Fruit fly (Drosophila melanogaster): Measurements from ENCODE around the gene CG14367.

CG14367 gene

DNA sequence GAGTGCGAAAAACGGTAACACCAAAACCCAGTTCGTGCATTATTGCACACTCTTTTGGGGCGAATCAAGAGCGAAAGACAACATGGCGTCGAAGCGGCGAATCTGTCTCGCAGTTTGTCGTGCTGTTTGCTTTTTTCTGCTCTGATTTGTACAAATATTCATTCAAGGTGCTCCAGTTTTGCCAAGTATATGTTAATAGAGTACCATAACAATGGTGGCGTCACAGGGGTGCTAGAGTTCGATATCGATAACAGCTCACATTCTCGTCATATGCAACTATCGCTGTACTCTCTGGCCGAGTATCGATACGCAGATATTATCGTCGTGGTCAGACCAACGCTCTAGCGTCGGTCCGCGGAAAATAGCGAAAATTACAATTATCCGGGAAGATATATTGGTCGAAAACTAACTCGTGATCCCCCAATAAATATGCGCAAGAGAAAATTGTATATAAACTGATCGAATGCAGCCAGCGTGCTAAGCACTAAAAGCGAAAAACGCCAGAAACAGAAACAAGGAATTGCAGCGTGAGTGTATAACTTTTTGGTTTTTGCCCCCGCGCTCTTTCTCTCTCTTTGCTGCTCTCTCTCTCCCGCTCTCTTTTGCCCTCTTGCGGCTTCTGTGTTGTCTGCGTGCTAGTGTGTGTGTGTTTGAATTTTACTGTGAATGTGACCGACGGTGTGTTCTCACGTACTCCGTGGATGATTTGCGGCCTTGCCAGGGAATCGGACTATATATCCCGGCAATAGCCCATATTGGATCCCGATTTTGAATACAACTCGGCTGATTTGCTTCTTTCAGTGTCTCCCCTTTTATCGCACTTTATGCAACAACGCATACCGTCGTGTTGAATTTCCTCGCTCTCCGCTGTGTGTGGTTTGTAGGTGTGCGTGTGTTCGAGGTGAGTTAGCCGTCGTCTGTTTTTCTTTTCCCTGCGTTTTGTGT, 10.0 kb upstream of the CG14367 start, which contains the start of gene flfl:
flfl (plus strand) TSS at position 298 of the 945 bp plus-strand sequence.
- no peak for TF ChIP-seq Hr39 (GFP tag; optimal IDR thresholded peaks at IDR 0.05)
- no peak for TF ChIP-seq Met (GFP tag; optimal IDR thresholded peaks at IDR 0.05)
- TF ChIP-seq CG6808 (GFP tag; optimal IDR thresholded peaks at IDR 0.05): peak; percentile 36
- no peak for TF ChIP-seq Lpt (GFP tag; optimal IDR thresholded peaks at IDR 0.05)
- TF ChIP-seq CG4318 (GFP tag; optimal IDR thresholded peaks at IDR 0.05): no peak
- no peak for TF ChIP-seq Gug (GFP tag; IDR thresholded peaks at IDR 0.05)
- TF ChIP-seq CG7368 (GFP tag; optimal IDR thresholded peaks at IDR 0.05): no peak
- TF ChIP-seq achi (GFP tag; optimal IDR thresholded peaks at IDR 0.05): no peak
- TF ChIP-seq Hr38 (GFP tag; optimal IDR thresholded peaks at IDR 0.05): no peak
- no peak for TF ChIP-seq OdsH (GFP tag; optimal IDR thresholded peaks at IDR 0.05)
- no peak for TF ChIP-seq CG8632 (GFP tag; optimal IDR thresholded peaks at IDR 0.05)
- peak; percentile 76 for TF ChIP-seq svp (GFP tag)
- TF ChIP-seq acj6 (GFP tag; optimal IDR thresholded peaks at IDR 0.05): no peak
- TF ChIP-seq CG34406 (GFP tag; optimal IDR thresholded peaks at IDR 0.05): no peak
- peak; percentile 64 for TF ChIP-seq Eip78C (GFP tag)
- TF ChIP-seq lz (GFP tag; optimal IDR thresholded peaks at IDR 0.05): peak; percentile 20
- TF ChIP-seq Ets96B (tag; optimal IDR thresholded peaks at IDR 0.05): no peak
- no peak for TF ChIP-seq CG10669 (GFP tag; optimal IDR thresholded peaks at IDR 0.05)
- no peak for TF ChIP-seq CG15336 (GFP tag; IDR thresholded peaks at IDR 0.05)
- no peak for TF ChIP-seq ss (GFP tag; optimal IDR thresholded peaks at IDR 0.05)
- peak; percentile 9 for TF ChIP-seq topi (GFP tag; optimal IDR thresholded peaks at IDR 0.05)
- no peak for TF ChIP-seq fd85E (GFP tag; optimal IDR thresholded peaks at IDR 0.05)
- no peak for TF ChIP-seq fkh (GFP tag; optimal IDR thresholded peaks at IDR 0.05)
- TF ChIP-seq CG3032 (tag; optimal IDR thresholded peaks at IDR 0.05): peak; percentile 34
- no peak for TF ChIP-seq CG6163 (GFP tag; IDR thresholded peaks at IDR 0.05)
- TF ChIP-seq cyc (GFP tag; optimal IDR thresholded peaks at IDR 0.05): no peak
- TF ChIP-seq Sox15 (GFP tag; optimal IDR thresholded peaks at IDR 0.05): no peak
- TF ChIP-seq CG31627 (GFP tag; optimal IDR thresholded peaks at IDR 0.05): peak; percentile 36
- TF ChIP-seq CG11762 (GFP tag; optimal IDR thresholded peaks at IDR 0.05; ENCODE audit: insufficient read depth): no peak
- TF ChIP-seq eg (GFP tag; IDR thresholded peaks at IDR 0.05): no peak
- TF ChIP-seq Blimp-1 (GFP tag; optimal IDR thresholded peaks at IDR 0.05): no peak
- peak; percentile 34 for TF ChIP-seq CG16779 (tag; optimal IDR thresholded peaks at IDR 0.05)
- no peak for TF ChIP-seq CG6792 (GFP tag; optimal IDR thresholded peaks at IDR 0.05)
- no peak for TF ChIP-seq Eip75B (GFP tag; optimal IDR thresholded peaks at IDR 0.05)
- TF ChIP-seq CG6276 (GFP tag; optimal IDR thresholded peaks at IDR 0.05): no peak
- no peak for TF ChIP-seq pdm3 (GFP tag; optimal IDR thresholded peaks at IDR 0.05)
- TF ChIP-seq CG6854 (GFP tag; optimal IDR thresholded peaks at IDR 0.05): peak; percentile 29
- TF ChIP-seq Smox (GFP tag; optimal IDR thresholded peaks at IDR 0.05): peak; percentile 9
- peak; percentile 1 for TF ChIP-seq CG32006 (GFP tag; optimal IDR thresholded peaks at IDR 0.05)
- TF ChIP-seq Eip93F (GFP tag; optimal IDR thresholded peaks at IDR 0.05): no peak
- no peak for TF ChIP-seq CG8319 (GFP tag; optimal IDR thresholded peaks at IDR 0.05)
- TF ChIP-seq CG9139 (GFP tag; optimal IDR thresholded peaks at IDR 0.05): peak; percentile 47
- TF ChIP-seq fd59A (GFP tag; optimal IDR thresholded peaks at IDR 0.05): no peak
- no peak for TF ChIP-seq CG1621 (tag; optimal IDR thresholded peaks at IDR 0.05)
- TF ChIP-seq Ets21C (GFP tag; optimal IDR thresholded peaks at IDR 0.05): no peak
- no peak for TF ChIP-seq spab (GFP tag; optimal IDR thresholded peaks at IDR 0.05)
- peak; percentile 40 for TF ChIP-seq Sox14 (GFP tag; optimal IDR thresholded peaks at IDR 0.05)
- TF ChIP-seq Sox102F (GFP tag; optimal IDR thresholded peaks at IDR 0.05): peak; percentile 1
- TF ChIP-seq CG11902 (GFP tag; optimal IDR thresholded peaks at IDR 0.05): no peak
- no peak for TF ChIP-seq dsx (GFP tag; optimal IDR thresholded peaks at IDR 0.05; ENCODE audit: poor library complexity, severe bottlenecking)
- peak; percentile 29 for TF ChIP-seq CG3919 (GFP tag; optimal IDR thresholded peaks at IDR 0.05)
